Fruit fly (Drosophila melanogaster) whole organism, embryonic: ENCODE results near the gene HP1b.

Experiments
- Abd-B ChIP-seq: fragments of 200-800 bp; sonication (Bioruptor generic); optimal IDR thresholded peaks from 2 replicates; lab custom pipeline; 2018; ENCODE audit warnings: missing biosample characterization, mild to moderate bottlenecking, missing genetic modification characterization, moderate library complexity
- Ada2b ChIP-seq: fragments of 200-800 bp; sonication (Bioruptor generic); IDR thresholded peaks from 2 replicates; pipeline ENCODE4 v1.3.6; 2022; ENCODE audit warnings: missing biosample characterization, missing genetic modification characterization
- CG11456 ChIP-seq: fragments of 200-800 bp; sonication (Bioruptor generic); IDR thresholded peaks from 3 replicates; pipeline ENCODE4 v1.3.6; 2022; ENCODE audit warnings: missing biosample characterization, missing genetic modification characterization
- CG11695 ChIP-seq: fragments of 200-800 bp; sonication (Bioruptor generic); IDR thresholded peaks from 3 replicates; pipeline ENCODE4 v1.3.6; 2022; ENCODE audit warnings: missing biosample characterization, missing genetic modification characterization
- CG11696 ChIP-seq: fragments of 200-800 bp; sonication (Bioruptor generic); IDR thresholded peaks from 2 replicates; pipeline ENCODE4 v1.3.6; 2022; ENCODE audit warnings: missing biosample characterization, missing genetic modification characterization
- CG12104 ChIP-seq: fragments of 200-800 bp; sonication (Bioruptor generic); optimal IDR thresholded peaks from 3 replicates; lab custom pipeline; 2016; ENCODE audit warnings: missing biosample characterization, missing genetic modification characterization
- CG12219 ChIP-seq: fragments of 200-800 bp; sonication (Bioruptor generic); optimal IDR thresholded peaks from 3 replicates; lab custom pipeline; 2018; ENCODE audit warnings: missing biosample characterization, mild to moderate bottlenecking, missing genetic modification characterization
- CG14710 ChIP-seq: fragments of 200-800 bp; sonication (Bioruptor generic); optimal IDR thresholded peaks from 3 replicates; lab custom pipeline; 2019; ENCODE audit warnings: missing biosample characterization, mild to moderate bottlenecking, missing genetic modification characterization, moderate library complexity
- CG15073 ChIP-seq: fragments of 200-800 bp; sonication (Bioruptor generic); optimal IDR thresholded peaks from 2 replicates; lab custom pipeline; 2016; ENCODE audit warnings: missing biosample characterization, missing genetic modification characterization
- CG1647 ChIP-seq: fragments of 200-800 bp; sonication (Bioruptor generic); optimal IDR thresholded peaks from 3 replicates; lab custom pipeline; 2016; ENCODE audit warnings: missing biosample characterization, missing genetic modification characterization
- CG16813 ChIP-seq: fragments of 200-800 bp; sonication (Bioruptor generic); IDR thresholded peaks from 3 replicates; pipeline ENCODE4 v1.3.6; 2022; ENCODE audit warnings: missing biosample characterization, missing genetic modification characterization; ENCODE audit not compliant: partially characterized antibody
- CG18262 ChIP-seq: fragments of 200-800 bp; optimal IDR thresholded peaks from 3 replicates; lab custom pipeline; 2019; ENCODE audit warnings: missing biosample characterization, mild to moderate bottlenecking, missing genetic modification characterization, moderate library complexity
- CG2120 ChIP-seq: fragments of 200-800 bp; sonication (Bioruptor generic); optimal IDR thresholded peaks from 3 replicates; lab custom pipeline; 2016; ENCODE audit warnings: missing biosample characterization, missing genetic modification characterization
- CG2129 ChIP-seq: fragments of 200-800 bp; sonication (Bioruptor generic); IDR thresholded peaks from 2 replicates; pipeline ENCODE4 v1.3.6; 2022; ENCODE audit warnings: missing biosample characterization, missing genetic modification characterization; ENCODE audit not compliant: partially characterized antibody
- CG2202 ChIP-seq: fragments of 200-800 bp; sonication (Bioruptor generic); optimal IDR thresholded peaks from 2 replicates; lab custom pipeline; 2018; ENCODE audit warnings: missing biosample characterization, mild to moderate bottlenecking, missing genetic modification characterization
- CG31365 ChIP-seq: fragments of 200-800 bp; sonication (Bioruptor generic); optimal IDR thresholded peaks from 2 replicates; lab custom pipeline; 2018; ENCODE audit warnings: missing biosample characterization, mild to moderate bottlenecking, missing genetic modification characterization
- CG33213 ChIP-seq: fragments of 200-800 bp; sonication (Bioruptor generic); optimal IDR thresholded peaks from 3 replicates; lab custom pipeline; 2016; ENCODE audit warnings: missing biosample characterization, missing genetic modification characterization
- CG42726 ChIP-seq: fragments of 200-800 bp; sonication (Bioruptor generic); IDR thresholded peaks from 2 replicates; pipeline ENCODE4 v1.3.6; 2022; ENCODE audit warnings: missing biosample characterization, missing genetic modification characterization; ENCODE audit not compliant: partially characterized antibody
- CG6175 ChIP-seq: fragments of 200-800 bp; sonication (Bioruptor generic); IDR thresholded peaks from 3 replicates; pipeline ENCODE4 v1.3.6; 2022; ENCODE audit warnings: missing biosample characterization, missing genetic modification characterization
- CG6272 ChIP-seq: fragments of 200-800 bp; sonication (Bioruptor generic); IDR thresholded peaks from 2 replicates; pipeline ENCODE4 v1.3.6; 2022; ENCODE audit warnings: missing biosample characterization, missing genetic modification characterization
- CG6765 ChIP-seq: fragments of 200-800 bp; sonication (Bioruptor generic); optimal IDR thresholded peaks from 3 replicates; lab custom pipeline; 2017; ENCODE audit warnings: missing biosample characterization, mild to moderate bottlenecking, missing genetic modification characterization
- CG9609 ChIP-seq: fragments of 200-800 bp; sonication (Bioruptor generic); optimal IDR thresholded peaks from 3 replicates; lab custom pipeline; 2016; ENCODE audit warnings: missing biosample characterization, missing genetic modification characterization
- CG9817 ChIP-seq: fragments of 200-800 bp; sonication (Bioruptor generic); optimal IDR thresholded peaks from 2 replicates; lab custom pipeline; 2018; ENCODE audit warnings: missing biosample characterization, mild to moderate bottlenecking, missing genetic modification characterization, moderate library complexity
- CG9932 ChIP-seq: fragments of 200-800 bp; sonication (Bioruptor generic); IDR thresholded peaks from 2 replicates; pipeline ENCODE4 v1.3.6; 2022; ENCODE audit warnings: missing biosample characterization, missing genetic modification characterization
- ERR ChIP-seq: fragments of 200-800 bp; sonication (Bioruptor generic); optimal IDR thresholded peaks from 2 replicates; lab custom pipeline; 2016; ENCODE audit warnings: missing biosample characterization, missing genetic modification characterization
- HLHmδ ChIP-seq: fragments of 200-800 bp; sonication (Bioruptor generic); optimal IDR thresholded peaks from 2 replicates; lab custom pipeline; 2018; ENCODE audit warnings: missing biosample characterization, mild to moderate bottlenecking, missing genetic modification characterization, moderate library complexity
- Hey ChIP-seq: fragments of 200-800 bp; sonication (Bioruptor generic); optimal IDR thresholded peaks from 3 replicates; lab custom pipeline; 2018; ENCODE audit warnings: missing biosample characterization, mild to moderate bottlenecking, missing genetic modification characterization
- Hsf ChIP-seq: fragments of 200-800 bp; sonication (Bioruptor generic); optimal IDR thresholded peaks from 3 replicates; lab custom pipeline; 2016; ENCODE audit warnings: missing biosample characterization, missing genetic modification characterization
- Mad ChIP-seq: fragments of 200-800 bp; sonication (Bioruptor generic); optimal IDR thresholded peaks from 2 replicates; lab custom pipeline; 2016; ENCODE audit warnings: missing biosample characterization, missing genetic modification characterization
- Mes4 ChIP-seq: fragments of 200-800 bp; sonication (Bioruptor generic); optimal IDR thresholded peaks from 2 replicates; lab custom pipeline; 2016; ENCODE audit warnings: missing biosample characterization, missing genetic modification characterization
- Opbp ChIP-seq: fragments of 200-800 bp; sonication (Bioruptor generic); IDR thresholded peaks from 3 replicates; pipeline ENCODE4 v1.3.6; 2022; ENCODE audit warnings: missing biosample characterization, missing genetic modification characterization; ENCODE audit not compliant: partially characterized antibody
- PHDP ChIP-seq: fragments of 200-800 bp; sonication (Bioruptor generic); optimal IDR thresholded peaks from 3 replicates; lab custom pipeline; 2018; ENCODE audit warnings: missing biosample characterization, mild to moderate bottlenecking, missing genetic modification characterization, moderate library complexity
- Poxn ChIP-seq: fragments of 200-800 bp; sonication (Bioruptor generic); IDR thresholded peaks from 2 replicates; pipeline ENCODE4 v1.3.6; 2022; ENCODE audit warnings: missing biosample characterization, missing genetic modification characterization
- Ravus ChIP-seq: fragments of 200-800 bp; sonication (Bioruptor generic); IDR thresholded peaks from 2 replicates; pipeline ENCODE4 v1.3.6; 2022; ENCODE audit warnings: missing biosample characterization, missing genetic modification characterization
- Six4 ChIP-seq: fragments of 200-800 bp; sonication (Bioruptor generic); optimal IDR thresholded peaks from 2 replicates; lab custom pipeline; 2016; ENCODE audit warnings: missing biosample characterization, missing genetic modification characterization
- Sox100B ChIP-seq: fragments of 200-800 bp; sonication (Bioruptor generic); optimal IDR thresholded peaks from 3 replicates; lab custom pipeline; 2018; ENCODE audit warnings: missing biosample characterization, mild to moderate bottlenecking, missing genetic modification characterization
- Sry-δ ChIP-seq: fragments of 200-800 bp; sonication (Bioruptor generic); optimal IDR thresholded peaks from 2 replicates; lab custom pipeline; 2016; ENCODE audit warnings: missing biosample characterization, missing genetic modification characterization
- abd-A ChIP-seq: fragments of 200-800 bp; sonication (Bioruptor generic); optimal IDR thresholded peaks from 3 replicates; lab custom pipeline; 2019; ENCODE audit warnings: missing biosample characterization, mild to moderate bottlenecking, missing genetic modification characterization, moderate library complexity
- ash1 ChIP-seq: fragments of 200-800 bp; sonication (Bioruptor generic); optimal IDR thresholded peaks from 2 replicates; lab custom pipeline; 2018; ENCODE audit warnings: missing biosample characterization, mild to moderate bottlenecking, missing genetic modification characterization
- bowl ChIP-seq: fragments of 200-800 bp; sonication (Bioruptor generic); IDR thresholded peaks from 2 replicates; pipeline ENCODE4 v1.3.6; 2022; ENCODE audit warnings: missing biosample characterization, missing genetic modification characterization
- fd102C ChIP-seq: fragments of 200-800 bp; sonication (Bioruptor generic); optimal IDR thresholded peaks from 2 replicates; lab custom pipeline; 2018; ENCODE audit warnings: missing biosample characterization, mild to moderate bottlenecking, missing genetic modification characterization, moderate library complexity
- hbn ChIP-seq: fragments of 200-800 bp; sonication (Bioruptor generic); IDR thresholded peaks from 2 replicates; pipeline ENCODE4 v1.3.6; 2022; ENCODE audit warnings: missing biosample characterization, missing genetic modification characterization; ENCODE audit not compliant: partially characterized antibody
- knrl ChIP-seq: fragments of 200-800 bp; sonication (Bioruptor generic); IDR thresholded peaks from 3 replicates; pipeline ENCODE4 v1.3.6; 2022; ENCODE audit warnings: missing biosample characterization, missing genetic modification characterization; ENCODE audit not compliant: partially characterized antibody
- mam ChIP-seq: fragments of 200-800 bp; sonication (Bioruptor generic); optimal IDR thresholded peaks from 3 replicates; lab custom pipeline; 2016; ENCODE audit warnings: missing biosample characterization, missing genetic modification characterization
- mirr ChIP-seq: fragments of 200-800 bp; sonication (Bioruptor generic); optimal IDR thresholded peaks from 3 replicates; lab custom pipeline; 2018; ENCODE audit warnings: missing biosample characterization, mild to moderate bottlenecking, missing genetic modification characterization
- org-1 ChIP-seq: fragments of 200-800 bp; sonication (Bioruptor generic); optimal IDR thresholded peaks from 2 replicates; lab custom pipeline; 2017; ENCODE audit warnings: missing biosample characterization, missing genetic modification characterization
- pfk ChIP-seq: fragments of 200-800 bp; sonication (Bioruptor generic); optimal IDR thresholded peaks from 2 replicates; lab custom pipeline; 2018; ENCODE audit warnings: missing biosample characterization, mild to moderate bottlenecking, missing genetic modification characterization, moderate library complexity
- ranshi ChIP-seq: fragments of 200-800 bp; sonication (Bioruptor generic); IDR thresholded peaks from 2 replicates; pipeline ENCODE4 v1.3.6; 2022; ENCODE audit warnings: missing biosample characterization, missing genetic modification characterization
- sug ChIP-seq: fragments of 200-800 bp; optimal IDR thresholded peaks from 2 replicates; lab custom pipeline; 2019; ENCODE audit warnings: missing biosample characterization, mild to moderate bottlenecking, missing genetic modification characterization, moderate library complexity
- toy ChIP-seq: fragments of 200-800 bp; sonication (Bioruptor generic); IDR thresholded peaks from 2 replicates; pipeline ENCODE4 v1.3.6; 2022; ENCODE audit warnings: missing biosample characterization, missing genetic modification characterization

The HP1b gene

DNA sequence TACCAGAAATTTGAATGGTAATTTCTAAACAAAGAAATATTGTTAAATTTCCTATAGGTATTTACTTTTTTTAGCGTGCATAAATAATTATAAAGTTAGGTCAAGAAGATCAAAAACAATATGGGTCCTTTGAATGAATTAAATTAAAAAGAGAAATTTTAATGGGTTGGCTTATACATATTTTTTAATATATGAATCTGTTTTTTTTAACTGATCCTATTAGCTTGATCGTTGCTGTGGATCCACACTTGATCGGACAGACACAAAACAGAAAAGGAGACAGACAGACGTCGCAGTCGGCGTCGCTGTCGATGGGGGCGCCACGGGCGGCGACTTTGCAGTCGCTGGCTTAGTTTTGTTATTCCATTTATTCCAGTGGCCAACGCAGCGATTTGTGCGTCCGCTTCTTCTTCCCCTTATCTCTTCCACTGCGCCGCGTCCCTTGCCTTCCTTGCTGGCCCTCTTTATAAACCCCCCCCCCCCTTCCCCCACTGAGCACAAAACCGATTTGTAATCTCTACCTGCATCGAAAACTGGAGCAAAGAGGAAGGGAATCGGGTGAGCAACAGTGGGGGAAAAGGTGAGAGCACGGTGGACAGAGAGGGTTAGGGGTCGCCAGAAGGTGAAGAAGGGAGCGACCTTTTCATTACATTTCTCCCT, 33.0 kb upstream of the HP1b start (continued):
- no peak for TF ChIP-seq CG6175 (GFP tag; lab: Robert Waterston, UW)
- TF ChIP-seq Mad (GFP tag; lab: Kevin White, UChicago): peak; percentile 20
- no peak for TF ChIP-seq CG2129 (GFP tag; lab: Robert Waterston, UW)
- TF ChIP-seq ash1: no peak
- TF ChIP-seq Opbp (GFP tag; lab: Robert Waterston, UW): no peak
- peak; percentile 28 for TF ChIP-seq Mes4 (GFP tag; lab: Kevin White, UChicago)
- TF ChIP-seq ERR: no peak
- peak; percentile 54 for TF ChIP-seq Hsf (GFP tag; lab: Kevin White, UChicago)
- no peak for TF ChIP-seq mirr
- no peak for TF ChIP-seq CG6765
- no peak for TF ChIP-seq toy (GFP tag; lab: Robert Waterston, UW)
- TF ChIP-seq knrl (GFP tag; lab: Robert Waterston, UW): no peak
- no peak for TF ChIP-seq CG1647 (GFP tag; lab: Kevin White, UChicago)
- 0 out of 3 replicates have a peak, but pooled peaks have one; percentile 65 for TF ChIP-seq CG11695 (GFP tag; lab: Robert Waterston, UW)
- no peak for TF ChIP-seq HLHmδ (GFP tag; lab: Kevin White, UChicago)
- no peak for TF ChIP-seq Hey (tag; lab: Kevin White, UChicago)
- no peak for TF ChIP-seq CG16813 (GFP tag; lab: Robert Waterston, UW)
- no peak for TF ChIP-seq Ravus (GFP tag; lab: Robert Waterston, UW)
- peak; percentile 34 for TF ChIP-seq org-1 (GFP tag; lab: Kevin White, UChicago)
- no peak for TF ChIP-seq CG11456 (GFP tag; lab: Robert Waterston, UW)
- no peak for TF ChIP-seq bowl (GFP tag; lab: Robert Waterston, UW)
- peak; percentile 55 for TF ChIP-seq CG2202 (tag; lab: Kevin White, UChicago)
- TF ChIP-seq CG42726 (GFP tag; lab: Robert Waterston, UW): no peak
- no peak for TF ChIP-seq CG33213 (GFP tag; lab: Kevin White, UChicago)
- TF ChIP-seq ranshi (GFP tag; lab: Robert Waterston, UW): peak; percentile 29; the same call in 1 of the 2 replicates
- TF ChIP-seq CG12219 (GFP tag; lab: Kevin White, UChicago): peak; percentile 46
- TF ChIP-seq PHDP: peak; percentile 73
- no peak for TF ChIP-seq fd102C (GFP tag; lab: Kevin White, UChicago)
- peak; percentile 34 for TF ChIP-seq Six4
- no peak for TF ChIP-seq mam (GFP tag; lab: Kevin White, UChicago)
- peak; percentile 74 for TF ChIP-seq Sox100B (GFP tag; lab: Kevin White, UChicago)
- TF ChIP-seq Abd-B: peak; percentile 31
- TF ChIP-seq CG9932 (GFP tag; lab: Robert Waterston, UW): no peak
- no peak for TF ChIP-seq abd-A (tag; lab: Kevin White, UChicago)
- no peak for TF ChIP-seq CG15073 (GFP tag; lab: Kevin White, UChicago)
- no peak for TF ChIP-seq CG12104 (GFP tag; lab: Kevin White, UChicago)
- TF ChIP-seq CG18262 (tag; lab: Kevin White, UChicago): peak; percentile 92
- TF ChIP-seq Poxn (GFP tag; lab: Robert Waterston, UW): no peak
- TF ChIP-seq Sry-δ (GFP tag; lab: Kevin White, UChicago): no peak
- no peak for TF ChIP-seq Ada2b (GFP tag; lab: Robert Waterston, UW)
- TF ChIP-seq CG9817 (tag; lab: Kevin White, UChicago): peak; percentile 12
- peak; percentile 94 for TF ChIP-seq CG11696 (GFP tag; lab: Robert Waterston, UW)
- peak; percentile 20 for TF ChIP-seq CG2120 (GFP tag; lab: Kevin White, UChicago)
- TF ChIP-seq pfk (GFP tag; lab: Kevin White, UChicago): no peak
- TF ChIP-seq CG6272 (GFP tag; lab: Robert Waterston, UW): no peak
- no peak for TF ChIP-seq sug
- no peak for TF ChIP-seq hbn (GFP tag; lab: Robert Waterston, UW)
- no peak for TF ChIP-seq CG31365 (tag; lab: Kevin White, UChicago)
- peak; percentile 75 for TF ChIP-seq CG14710 (tag; lab: Kevin White, UChicago)
- no peak for TF ChIP-seq CG9609 (GFP tag; lab: Kevin White, UChicago)
